Worm (Caenorhabditis elegans) whole organism, dauer: ENCODE data around the gene F43D2.7.

Experiments used
- unc-62 ChIP-seq: sonication (generic microtip); optimal IDR thresholded peaks from 2 replicates; lab custom pipeline; 2017; ENCODE audit warnings: missing biosample characterization, missing genetic modification reagents, missing genetic modification characterization

The F43D2.7 gene

DNA sequence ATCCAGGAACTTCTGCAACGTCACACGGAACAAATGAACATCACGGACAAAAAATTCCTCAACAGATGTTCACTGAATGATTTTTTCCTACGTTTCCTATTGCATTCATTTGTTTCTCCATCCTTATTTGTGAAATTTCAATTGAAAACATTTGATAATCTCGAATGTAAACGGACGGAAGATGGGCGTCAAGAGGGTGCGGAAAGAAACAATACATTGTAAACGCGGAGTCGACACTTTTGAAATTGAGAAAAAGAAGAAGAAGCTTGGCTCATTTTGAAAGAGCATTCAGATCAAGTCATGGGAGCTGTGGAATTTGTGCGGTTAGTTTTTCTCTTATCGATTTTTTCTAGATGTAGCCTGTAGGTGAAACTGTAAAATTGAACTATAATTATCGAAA lies 23.0 kb upstream of the F43D2.7 start, which contains the start of gene C47E8.9:
Gene C47E8.9, plus strand, starts transcription at position 301 of the 400 bp plus-strand sequence.
- no peak for TF ChIP-seq unc-62 (GFP tag; lab: Kevin White, UChicago)

DNA sequence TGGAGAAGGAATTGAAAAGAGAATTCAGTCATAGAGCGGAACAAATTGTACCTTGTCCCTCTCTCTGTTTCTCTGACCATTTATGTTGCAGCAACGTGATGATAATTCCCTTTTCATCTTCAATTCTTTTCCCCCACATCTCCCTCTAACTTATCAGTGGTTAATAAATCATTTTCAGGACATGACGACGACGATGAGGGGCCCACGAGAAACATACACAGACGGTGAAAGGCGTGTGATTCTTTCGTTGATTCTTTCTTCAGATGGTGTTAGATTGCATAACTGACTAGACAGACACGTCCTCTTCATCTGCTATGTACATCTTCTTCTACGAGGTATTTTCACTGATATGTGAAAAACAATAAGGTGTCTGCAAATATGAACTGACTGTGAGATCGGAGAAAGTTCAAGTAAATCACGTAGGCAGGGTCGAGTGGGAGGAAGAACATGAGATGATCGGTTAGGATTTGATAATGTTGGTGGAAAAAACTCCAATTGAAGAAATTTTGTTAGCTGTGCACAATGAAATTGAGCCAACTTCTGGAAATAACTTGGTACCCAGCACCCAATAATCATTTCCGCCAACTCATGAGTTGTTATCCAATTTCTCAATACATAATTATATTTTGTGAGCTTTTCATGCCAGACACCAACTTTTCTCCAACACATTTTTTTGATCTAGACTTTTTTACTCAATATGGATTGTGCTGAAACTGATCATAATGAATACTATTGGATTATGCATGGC lies 20.8 kb upstream of the F43D2.7 start, which contains the start of gene srh-17:
Gene srh-17, plus strand, starts transcription at position 698 of the 748 bp plus-strand sequence.
- no peak for TF ChIP-seq unc-62 (GFP tag; lab: Kevin White, UChicago)

DNA sequence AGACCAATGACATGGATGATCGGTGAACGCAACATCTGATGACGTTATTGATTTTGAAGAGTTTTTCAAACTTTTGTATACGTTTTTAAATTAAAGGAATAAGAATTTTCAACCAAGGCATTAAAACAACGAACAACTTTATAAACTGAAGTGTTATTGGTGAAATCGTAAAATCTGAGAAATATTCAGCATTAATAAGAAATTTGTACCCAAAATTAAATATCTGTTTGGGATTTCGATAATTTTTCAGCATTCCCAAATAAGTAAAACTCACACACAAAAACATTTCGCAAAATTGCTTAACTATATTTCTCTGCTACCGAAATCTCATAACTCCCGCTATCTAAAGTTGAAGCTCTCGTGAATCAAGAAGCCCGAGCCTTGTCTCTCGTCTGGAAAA lies 19.6 kb upstream of the F43D2.7 start:
- TF ChIP-seq unc-62 (GFP tag; lab: Kevin White, UChicago) = no peak

DNA sequence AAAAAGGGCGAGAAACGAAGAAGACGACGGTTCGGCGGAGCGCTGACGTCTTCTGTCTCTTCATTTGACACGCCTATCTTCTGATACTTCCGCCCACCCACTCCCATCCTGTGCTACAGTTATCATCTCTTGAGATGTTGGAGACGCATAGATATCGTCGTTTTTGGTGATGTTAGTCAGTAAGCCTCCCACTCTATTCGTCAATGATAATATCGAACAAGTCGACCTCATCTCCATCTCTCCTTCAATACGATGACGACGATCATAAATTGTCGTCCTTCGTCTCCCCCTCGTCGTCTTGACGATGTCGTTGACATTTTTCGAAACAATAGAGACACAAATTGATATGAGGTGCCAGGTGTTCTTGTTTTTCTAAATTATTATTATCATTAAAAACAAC lies 18.2 kb upstream of the F43D2.7 start, which contains the start of gene slc-25A29:
Gene slc-25A29, minus strand, starts transcription at position 45 of the 400 bp plus-strand sequence.
- no peak for TF ChIP-seq unc-62 (GFP tag; lab: Kevin White, UChicago)

DNA sequence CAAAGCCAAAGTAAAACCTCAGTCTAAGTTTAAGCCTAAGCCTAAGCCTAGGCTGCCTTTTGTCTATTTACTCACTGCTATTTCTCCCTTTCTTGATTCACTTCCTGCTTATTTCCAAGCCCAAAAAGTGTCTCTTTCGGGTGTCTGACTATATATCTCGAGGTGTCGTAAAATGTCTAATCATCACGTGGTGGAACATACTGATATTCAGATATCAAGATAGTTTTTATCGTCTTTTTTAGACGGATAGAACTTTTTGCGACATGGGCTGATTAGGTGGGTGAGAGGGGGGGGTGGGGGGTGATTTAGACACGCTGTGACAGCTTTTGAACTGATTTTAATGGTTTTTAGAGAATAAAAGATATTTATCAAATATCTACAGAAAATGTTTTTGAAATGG lies 17.0 kb upstream of the F43D2.7 start:
- TF ChIP-seq unc-62 (GFP tag; lab: Kevin White, UChicago) = no peak

DNA sequence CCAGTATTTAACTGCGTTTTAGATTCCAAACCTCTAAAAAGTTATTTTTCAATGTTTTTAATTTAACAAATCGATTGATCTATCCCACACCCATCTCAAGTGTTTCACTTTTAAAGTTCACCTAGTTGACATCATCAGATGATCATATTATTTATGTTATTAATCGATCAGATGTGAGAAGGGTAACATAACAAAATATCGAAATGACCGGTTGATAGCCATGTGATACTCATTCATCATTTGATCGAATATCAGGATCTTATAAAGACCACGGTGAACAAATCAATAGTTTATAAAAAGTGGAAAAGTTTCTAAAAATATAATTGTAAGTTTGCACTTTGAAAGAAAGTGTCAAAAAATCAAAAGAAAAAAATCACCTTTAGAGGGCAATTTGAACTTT lies 15.7 kb upstream of the F43D2.7 start:
- no peak for TF ChIP-seq unc-62 (GFP tag; lab: Kevin White, UChicago)

DNA sequence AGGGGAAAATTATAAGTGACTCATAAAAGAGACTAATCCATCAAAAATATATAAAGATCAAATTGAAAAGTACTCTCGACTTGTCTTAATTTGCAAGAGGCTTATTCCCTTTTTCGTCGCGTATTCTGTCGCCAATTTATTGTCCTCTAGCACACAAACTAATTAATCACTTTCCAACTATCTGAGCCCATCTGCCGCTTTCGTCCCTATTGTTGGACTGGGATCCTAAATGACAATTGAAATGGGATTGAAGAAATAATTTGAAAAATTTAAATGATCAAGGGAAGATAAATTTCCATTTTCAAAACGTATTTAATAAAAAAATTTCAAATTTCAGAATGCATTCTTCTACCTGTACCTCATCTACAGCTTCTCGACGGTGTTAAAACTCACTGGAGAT lies 10.7 kb upstream of the F43D2.7 start:
- TF ChIP-seq unc-62 (GFP tag; lab: Kevin White, UChicago) = no peak

DNA sequence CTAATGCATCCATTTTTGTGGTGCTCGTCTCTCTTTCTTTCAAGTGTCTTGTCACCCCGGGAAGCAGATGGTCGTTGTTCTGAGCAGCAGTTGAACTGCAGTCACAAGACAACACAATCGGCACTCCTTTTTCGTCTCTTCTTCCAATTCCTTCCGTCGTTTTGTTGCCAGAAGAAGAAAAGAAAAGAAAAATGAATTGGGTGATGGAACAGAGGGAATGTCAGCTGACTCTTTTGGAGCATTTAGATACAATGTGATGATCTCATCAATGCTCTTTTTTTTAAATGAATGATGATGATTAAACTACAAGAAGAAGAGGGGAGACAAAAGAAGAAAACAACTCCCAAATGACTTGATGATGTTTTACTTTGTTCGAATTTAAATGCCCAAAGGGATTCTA lies 10.0 kb upstream of the F43D2.7 start:
- TF ChIP-seq unc-62 (GFP tag; lab: Kevin White, UChicago) = no peak

DNA sequence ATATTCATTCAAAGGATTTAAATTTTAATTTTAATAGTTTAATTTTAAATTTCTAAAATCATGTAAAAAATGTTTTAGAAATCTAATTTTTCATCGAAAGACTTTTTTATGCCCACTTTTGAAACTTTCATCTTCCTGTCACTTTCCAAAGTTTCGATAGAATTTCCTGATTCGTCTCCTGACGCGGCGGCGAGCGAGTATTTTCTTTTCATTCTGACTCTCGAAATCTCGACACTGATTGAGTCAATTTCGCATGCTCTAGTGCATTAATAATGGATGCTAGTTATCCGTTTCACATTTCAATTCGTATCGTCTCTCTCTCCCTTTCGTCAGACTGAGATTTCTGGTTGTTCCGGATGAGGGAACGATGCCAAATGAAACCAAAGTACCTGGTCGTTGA lies 8.9 kb upstream of the F43D2.7 start:
- TF ChIP-seq unc-62 (GFP tag; lab: Kevin White, UChicago) = no peak

DNA sequence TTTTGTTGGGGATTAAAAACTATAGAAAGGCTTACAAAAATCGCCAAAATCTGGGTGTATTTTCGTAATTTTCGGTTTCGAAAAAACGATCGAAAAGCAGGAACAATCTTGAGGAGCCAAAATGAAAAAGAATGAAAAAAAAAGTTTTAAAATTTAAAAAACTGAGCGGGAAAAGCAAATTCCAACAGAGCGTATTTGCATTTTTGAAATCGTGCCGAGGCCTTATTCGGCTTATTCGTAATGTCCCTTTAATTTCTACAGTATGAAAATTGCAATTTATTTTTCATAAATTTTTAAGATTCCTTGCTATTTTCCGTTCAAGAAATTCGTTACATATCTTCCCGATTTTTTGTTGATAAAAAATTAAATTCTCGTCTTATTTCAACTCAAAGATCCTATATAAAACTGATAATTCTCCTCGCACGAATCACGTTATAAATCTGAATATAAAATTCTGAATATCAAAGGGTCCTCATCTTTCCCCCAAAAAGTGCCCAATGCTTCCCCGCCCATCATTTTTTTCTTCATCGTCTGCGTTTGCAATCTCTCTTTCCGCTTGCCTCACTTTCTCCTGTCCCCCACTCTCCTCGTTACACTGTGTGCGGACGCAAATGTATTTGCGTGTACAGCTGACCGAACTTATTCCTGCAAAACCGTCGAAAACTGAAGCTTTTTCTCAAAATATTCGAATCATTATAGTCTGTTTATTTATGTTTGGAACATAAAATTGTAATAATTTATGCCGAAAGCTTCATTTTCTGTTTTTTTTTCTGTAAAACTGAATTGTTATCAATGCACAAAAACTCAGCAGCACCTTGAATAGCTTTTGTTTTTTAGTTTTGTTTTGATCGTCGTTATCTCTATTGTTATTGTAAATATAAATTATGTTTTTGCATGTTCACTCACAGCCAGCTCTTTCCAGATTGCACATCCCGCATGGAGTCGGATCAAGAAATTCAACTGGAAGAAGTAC lies 6.1 kb upstream of the F43D2.7 start, which contains the start of the genes rfc-1 and pmp-3:
Gene rfc-1, minus strand, starts transcription at position 163 of the 973 bp plus-strand sequence.
Gene pmp-3, plus strand, starts transcription at position 923 of the 973 bp plus-strand sequence.
- TF ChIP-seq unc-62 (GFP tag; lab: Kevin White, UChicago) = no peak

DNA sequence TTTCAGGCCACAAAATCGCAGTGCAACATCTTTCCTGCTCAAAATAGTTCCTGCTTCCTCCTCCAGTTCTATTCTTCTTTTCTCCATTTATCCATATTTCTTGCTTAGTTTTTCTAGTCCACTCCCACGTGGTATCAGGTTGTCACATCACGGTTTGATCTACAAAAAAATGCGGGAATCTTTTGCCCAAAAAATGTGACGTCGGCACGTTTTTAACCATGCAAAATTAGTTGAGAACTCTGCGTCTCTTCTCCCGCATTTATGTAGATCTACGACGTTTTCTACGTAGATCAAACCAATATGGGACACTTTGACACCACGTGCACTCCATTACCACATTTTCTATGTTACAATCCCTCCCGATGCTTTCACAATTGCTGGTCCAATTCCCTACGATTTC lies 2.0 kb upstream of the F43D2.7 start:
- TF ChIP-seq unc-62 (GFP tag; lab: Kevin White, UChicago) = no peak

DNA sequence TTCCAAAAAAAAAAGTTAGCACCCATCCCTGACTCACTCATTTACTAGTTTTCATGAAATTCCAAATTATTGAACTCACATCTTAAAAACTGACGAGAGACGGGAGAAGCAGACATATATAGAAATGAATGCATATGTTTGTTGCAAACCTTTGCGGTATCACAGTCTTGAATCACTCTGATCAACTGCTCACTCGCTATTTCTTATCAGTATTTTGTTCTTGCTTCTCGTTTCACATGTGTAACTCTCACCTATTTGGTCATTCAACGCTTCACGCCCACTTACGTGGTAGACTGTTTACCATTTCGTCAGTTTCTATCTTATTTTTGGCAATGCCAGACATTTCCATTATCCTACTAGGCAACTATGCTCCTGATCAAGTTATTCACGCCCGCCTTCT lies 798 bp upstream of the F43D2.7 start, which contains the start of gene C54G10.1:
Gene C54G10.1, plus strand, starts transcription at position 333 of the 400 bp plus-strand sequence.
- no peak for TF ChIP-seq unc-62 (GFP tag; lab: Kevin White, UChicago)

DNA sequence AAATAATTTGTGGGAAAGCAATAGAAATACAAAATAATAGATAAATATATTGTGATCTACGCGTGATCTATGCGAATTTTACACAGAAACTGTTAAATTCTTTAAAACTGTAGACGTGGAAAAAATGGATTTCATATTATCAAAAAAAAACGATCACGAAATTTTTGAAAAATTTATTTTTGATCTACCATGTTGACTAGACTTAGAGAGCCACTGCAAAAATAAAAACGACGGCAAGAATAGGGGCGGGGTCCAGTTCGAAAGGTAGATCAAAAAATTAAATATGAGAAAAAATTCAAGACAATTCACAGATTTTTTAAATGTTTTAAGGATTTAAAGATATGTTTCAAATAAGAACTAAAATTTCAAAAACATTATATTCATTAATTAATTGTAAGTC lies 1.9 kb downstream of the F43D2.7 start:
- TF ChIP-seq unc-62 (GFP tag; lab: Kevin White, UChicago) = no peak

DNA sequence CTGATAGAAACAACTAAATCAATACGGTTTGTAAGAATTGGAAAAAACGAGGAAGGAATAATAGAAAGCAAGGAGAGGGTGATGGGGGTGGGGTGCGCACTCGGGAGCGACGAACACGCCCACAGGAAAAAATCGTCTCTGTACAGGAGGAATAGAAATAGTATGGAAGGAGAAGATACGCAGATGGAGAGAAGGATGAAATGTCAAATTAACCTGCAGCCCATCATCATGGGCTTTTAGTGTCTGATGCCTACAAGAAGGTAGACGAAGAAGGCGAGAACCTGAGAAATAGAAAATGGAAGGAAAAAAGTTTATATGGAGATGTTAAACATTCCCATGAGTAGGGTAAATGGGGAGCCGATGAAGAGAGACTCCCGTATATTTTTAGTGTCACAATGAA lies 4.9 kb downstream of the F43D2.7 start, which contains the start of gene F43D2.6:
Gene F43D2.6, minus strand, starts transcription at position 62 of the 400 bp plus-strand sequence.
- TF ChIP-seq unc-62 (GFP tag; lab: Kevin White, UChicago) = no peak

DNA sequence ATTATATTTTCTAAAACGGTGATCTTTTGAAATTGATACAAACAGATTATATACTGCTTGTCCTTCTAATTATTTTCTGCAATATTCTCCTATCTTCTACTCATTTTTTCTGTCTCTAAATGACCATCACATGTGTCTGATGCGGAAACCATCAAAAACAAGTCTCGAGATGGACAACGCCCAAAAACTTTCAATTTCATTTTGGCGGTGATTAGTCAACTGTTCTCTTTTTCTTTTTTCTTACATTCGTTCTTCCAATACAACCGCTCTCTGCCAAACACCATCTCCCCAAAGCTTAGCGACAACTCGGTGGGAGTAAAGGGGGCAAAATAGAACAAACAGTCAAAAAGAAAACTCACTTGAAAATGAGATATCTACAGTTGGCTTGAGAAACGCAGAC lies 6.7 kb downstream of the F43D2.7 start:
- TF ChIP-seq unc-62 (GFP tag; lab: Kevin White, UChicago) = no peak

DNA sequence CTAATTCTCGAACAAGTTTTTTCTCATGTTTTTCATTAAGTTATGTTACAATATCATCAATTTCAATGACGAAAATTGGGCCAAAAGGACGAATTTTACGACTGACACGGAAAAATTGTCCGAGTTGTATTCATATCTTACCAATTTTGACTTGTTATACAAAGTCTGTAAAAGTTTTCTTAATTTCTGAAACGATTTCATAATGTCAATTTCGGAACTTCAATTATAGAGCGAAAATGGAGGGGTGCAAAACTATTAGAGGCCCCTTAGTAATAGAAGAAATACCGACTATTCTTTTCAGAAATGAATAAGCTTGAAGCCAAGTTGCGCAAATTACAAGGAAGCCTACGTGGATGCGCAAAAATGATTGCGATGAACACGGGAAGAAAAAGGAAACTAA lies 8.4 kb downstream of the F43D2.7 start, which contains the start of gene F43D2.3:
Gene F43D2.3, plus strand, starts transcription at position 301 of the 400 bp plus-strand sequence.
- TF ChIP-seq unc-62 (GFP tag; lab: Kevin White, UChicago) = no peak
